Fruit fly (Drosophila melanogaster): ENCODE measurements around the gene Epg5.
A peak's percentile ranks its signal among the peaks of the same experiment; 100 is the strongest.

Gene Epg5

DNA sequence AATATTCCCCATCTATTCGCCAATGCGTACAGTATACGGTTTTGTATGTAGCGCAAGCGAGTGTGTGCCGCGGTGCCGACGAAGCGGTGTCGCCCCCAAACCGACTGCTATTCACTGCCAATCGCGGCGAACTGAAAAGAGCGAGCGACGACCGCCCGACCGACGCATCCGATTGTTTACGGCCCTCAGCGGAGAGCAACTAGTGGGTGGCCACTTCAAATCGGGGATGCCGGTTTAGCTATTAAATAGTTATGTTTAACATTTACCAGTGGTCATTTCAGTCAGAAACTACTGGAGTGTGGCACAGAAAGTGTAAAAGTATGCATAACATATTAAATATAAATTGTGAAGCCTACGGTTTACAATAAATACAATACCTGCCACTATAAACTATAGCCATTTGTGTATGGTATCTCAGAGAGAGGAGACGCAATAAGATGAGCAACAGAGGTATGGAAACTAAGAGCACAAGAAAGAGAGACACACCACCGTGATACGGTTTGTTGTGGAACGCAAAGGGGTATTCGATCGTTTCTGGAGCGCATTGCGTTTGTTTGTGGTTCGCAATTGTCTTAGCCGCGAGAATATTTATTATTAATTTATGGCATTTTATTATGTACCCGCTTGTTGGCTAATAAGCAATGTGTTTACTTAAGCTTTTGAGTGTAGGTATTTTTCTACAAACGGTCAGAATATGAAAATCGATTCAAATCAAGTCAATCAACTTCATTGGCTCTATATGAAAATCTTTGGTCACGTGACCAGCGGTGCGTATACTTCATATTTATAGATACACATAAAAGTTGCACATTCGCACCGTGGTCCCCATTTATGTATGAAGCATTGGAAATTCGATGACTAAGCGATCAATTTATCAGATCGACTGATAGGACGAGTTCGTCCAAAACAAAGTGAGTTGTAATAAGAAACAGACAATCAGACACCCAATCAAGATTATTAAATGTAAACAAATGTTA, 18.4 kb downstream of the Epg5 start:
- TF ChIP-seq Sin3A (optimal IDR thresholded peaks at IDR 0.05) (no peak), CG10959 (GFP tag; IDR thresholded peaks at IDR 0.05) (no peak), sd (tag; optimal IDR thresholded peaks at IDR 0.05) (peak; percentile 41), Fer3 (tag; optimal IDR thresholded peaks at IDR 0.05) (no peak), CG16813 (GFP tag; IDR thresholded peaks at IDR 0.05; ENCODE audit: partially characterized antibody) (no peak), Aef1 (GFP tag; IDR thresholded peaks at IDR 0.05) (no peak), CG10267 (tag; optimal IDR thresholded peaks at IDR 0.05) (no peak), Kr (GFP tag; optimal IDR thresholded peaks at IDR 0.05) (no peak), Xrp1 (GFP tag; IDR thresholded peaks at IDR 0.05) (no peak), Rx (GFP tag; IDR thresholded peaks at IDR 0.05) (no peak), Antp (GFP tag; optimal IDR thresholded peaks at IDR 0.05) (no peak), trh (GFP tag; optimal IDR thresholded peaks at IDR 0.05) (no peak), btn (GFP tag; optimal IDR thresholded peaks at IDR 0.05) (no peak), scrt (GFP tag; optimal IDR thresholded peaks at IDR 0.05) (peak; percentile 95), CG31388 (GFP tag; optimal IDR thresholded peaks at IDR 0.05) (no peak), stwl (tag; optimal IDR thresholded peaks at IDR 0.05) (no peak), stc (GFP tag; IDR thresholded peaks at IDR 0.05) (no peak), bab2 (GFP tag; optimal IDR thresholded peaks at IDR 0.05) (no peak), hbn (GFP tag; IDR thresholded peaks at IDR 0.05; ENCODE audit: partially characterized antibody) (peak; percentile 33; the same call in 1 of the 2 replicates), shn (GFP tag; optimal IDR thresholded peaks at IDR 0.05) (no peak), esg (GFP tag; conservative IDR thresholded peaks at IDR 0.05) (no peak), lab (GFP tag; optimal IDR thresholded peaks at IDR 0.05) (peak; percentile 45), CG18764 (GFP tag; optimal IDR thresholded peaks at IDR 0.05) (no peak), ranshi (GFP tag; IDR thresholded peaks at IDR 0.05) (no peak), Dek (tag; optimal IDR thresholded peaks at IDR 0.05) (no peak), CG17568 (GFP tag; optimal IDR thresholded peaks at IDR 0.05) (no peak), Dbx (GFP tag; IDR thresholded peaks at IDR 0.05) (peak; percentile 45; the same call in 1 of the 3 replicates), Max (GFP tag; optimal IDR thresholded peaks at IDR 0.05) (no peak), CG4617 (GFP tag; optimal IDR thresholded peaks at IDR 0.05; ENCODE audit: borderline replicate concordance) (no peak), CG6854 (GFP tag; optimal IDR thresholded peaks at IDR 0.05) (peak; percentile 25), CG16863 (GFP tag; optimal IDR thresholded peaks at IDR 0.05) (no peak), chif (GFP tag; optimal IDR thresholded peaks at IDR 0.05) (no peak), cad (GFP tag; optimal IDR thresholded peaks at IDR 0.05) (no peak), pfk (GFP tag; optimal IDR thresholded peaks at IDR 0.05) (no peak), CG9609 (GFP tag; optimal IDR thresholded peaks at IDR 0.05) (no peak), CG11696 (GFP tag; IDR thresholded peaks at IDR 0.05) (no peak), H15 (GFP tag; IDR thresholded peaks at IDR 0.05) (no peak), CG7271 (tag; optimal IDR thresholded peaks at IDR 0.05) (no peak), schlank (tag; optimal IDR thresholded peaks at IDR 0.05) (no peak), Chrac-16 (GFP tag; optimal IDR thresholded peaks at IDR 0.05) (no peak), her (GFP tag; optimal IDR thresholded peaks at IDR 0.05) (no peak), grn (GFP tag; optimal IDR thresholded peaks at IDR 0.05) (peak; percentile 35), CG4820 (GFP tag; optimal IDR thresholded peaks at IDR 0.05) (no peak), ken (GFP tag; IDR thresholded peaks at IDR 0.05) (no peak), jigr1 (GFP tag; IDR thresholded peaks at IDR 0.05) (no peak), CG10654 (GFP tag; optimal IDR thresholded peaks at IDR 0.05) (no peak), caup (GFP tag; optimal IDR thresholded peaks at IDR 0.05; ENCODE audit: severe bottlenecking) (peak; percentile 38), CG3995 (GFP tag; optimal IDR thresholded peaks at IDR 0.05) (no peak), seq (GFP tag; IDR thresholded peaks at IDR 0.05) (0 out of 2 replicates have a peak, but pooled peaks have one; percentile 19), Camta (GFP tag; optimal IDR thresholded peaks at IDR 0.05) (no peak)

Measured in whole organism, embryonic.